Fruit fly (Drosophila melanogaster): ENCODE results near the gene CG9130.

DNA sequence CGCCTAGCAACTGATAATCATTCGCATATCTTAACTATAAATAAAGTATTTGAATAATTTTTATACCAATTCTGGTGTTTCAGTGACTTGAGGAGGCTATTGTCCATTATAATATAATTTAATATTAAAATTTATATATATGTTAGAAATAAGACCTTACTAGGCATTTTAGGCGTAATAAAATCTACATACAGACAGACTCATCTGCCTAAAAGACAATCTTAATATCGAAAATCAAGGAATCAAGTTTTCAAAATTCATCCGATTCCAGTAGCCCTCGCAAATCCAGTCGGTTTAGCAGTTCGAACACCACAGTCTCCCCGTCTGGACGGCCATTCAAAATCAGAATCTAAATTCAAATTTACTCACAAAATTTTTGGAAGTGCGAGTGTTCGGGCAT is at the start of gene CG9130, which contains the start of gene CG9133:
- TF ChIP-seq lola (GFP tag; optimal IDR thresholded peaks at IDR 0.05) (no peak), OdsH (GFP tag; optimal IDR thresholded peaks at IDR 0.05) (no peak), CG32264 (GFP tag; optimal IDR thresholded peaks at IDR 0.05) (no peak), pan (optimal IDR thresholded peaks at IDR 0.05) (no peak), fru (GFP tag; optimal IDR thresholded peaks at IDR 0.05) (no peak), Hnf4 (GFP tag; optimal IDR thresholded peaks at IDR 0.05) (no peak), rgr (GFP tag; optimal IDR thresholded peaks at IDR 0.05) (no peak), Myc (optimal IDR thresholded peaks at IDR 0.05) (no peak), Abd-B (GFP tag; optimal IDR thresholded peaks at IDR 0.05) (no peak), ey (GFP tag; optimal IDR thresholded peaks at IDR 0.05) (no peak), Dfd (GFP tag; optimal IDR thresholded peaks at IDR 0.05) (no peak), Sp1 (GFP tag; optimal IDR thresholded peaks at IDR 0.05) (no peak), usp (GFP tag; optimal IDR thresholded peaks at IDR 0.05) (no peak)

Measured in whole organism, wandering third instar larva.